Worm (Caenorhabditis elegans): ENCODE measurements around the gene C02B10.3.

The C02B10.3 gene

DNA sequence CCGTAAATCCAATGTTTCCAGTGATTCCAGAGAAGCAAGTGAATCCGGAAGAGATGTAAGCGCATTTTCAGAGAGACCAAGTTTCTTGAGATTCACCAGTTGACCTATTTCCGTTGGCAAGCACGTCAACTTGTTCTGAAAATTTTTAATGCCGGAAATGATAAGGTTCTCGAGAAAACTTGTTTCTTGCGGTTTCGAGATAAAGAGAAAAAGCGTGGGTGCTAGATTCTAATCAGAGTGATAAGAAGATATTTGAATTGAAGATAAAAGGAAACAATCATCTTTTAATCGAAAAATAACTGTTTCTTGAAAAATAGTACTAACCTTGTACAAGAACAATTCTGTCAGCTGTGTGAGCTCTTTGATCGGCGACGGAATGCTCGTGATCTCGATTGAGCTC is 28.7 kb upstream of the C02B10.3 start:
- TF ChIP-seq nhr-23 (tag; optimal IDR thresholded peaks at IDR 0.05) (peak; percentile 36), elt-2 (tag; optimal IDR thresholded peaks at IDR 0.05) (peak; percentile 1), nhr-67 (tag; optimal IDR thresholded peaks at IDR 0.05) (no peak), jun-1 (tag; optimal IDR thresholded peaks at IDR 0.05) (no peak), elt-3 (tag; optimal IDR thresholded peaks at IDR 0.05) (peak in 2 of 3 experiments; percentile 43 to 80), egl-5 (tag; optimal IDR thresholded peaks at IDR 0.05) (no peak), nhr-12 (tag; optimal IDR thresholded peaks at IDR 0.05) (no peak)

DNA sequence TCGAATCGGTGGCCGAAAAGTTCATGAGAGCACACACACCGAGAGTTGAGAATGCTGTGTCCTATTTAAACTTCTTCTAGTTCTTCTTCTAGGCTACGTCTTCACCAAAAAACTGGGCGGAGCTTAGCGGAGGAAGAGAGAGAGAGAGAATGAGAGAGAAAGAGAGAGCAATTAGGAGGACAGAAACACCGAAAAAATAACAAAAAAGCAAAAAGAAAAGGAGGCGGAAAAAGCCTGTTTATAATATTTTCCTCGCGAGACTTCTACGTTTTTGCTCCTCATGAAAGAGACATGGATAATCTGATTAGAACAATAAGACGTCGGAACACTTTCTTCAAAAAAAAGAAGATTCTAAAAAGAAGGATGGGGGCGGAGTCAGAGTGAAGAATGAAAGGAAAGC is 18.9 kb upstream of the C02B10.3 start, which contains the start of gene tkr-3:
TSS of gene tkr-3 (minus strand) at position 101 of the 400 bp plus-strand sequence.
- TF ChIP-seq ama-1 (optimal IDR thresholded peaks at IDR 0.05) (no peak), nhr-43 (tag; optimal IDR thresholded peaks at IDR 0.05; ENCODE audit: poor library complexity, severe bottlenecking) (no peak), egl-5 (tag; optimal IDR thresholded peaks at IDR 0.05) (no peak), ceh-82 (tag; optimal IDR thresholded peaks at IDR 0.05) (no peak), egl-27 (tag; optimal IDR thresholded peaks at IDR 0.05) (no peak), daf-12 (tag; optimal IDR thresholded peaks at IDR 0.05) (no peak), pha-4 (tag; optimal IDR thresholded peaks at IDR 0.05) (no peak), lin-39 (tag; optimal IDR thresholded peaks at IDR 0.05) (no peak), mml-1 (tag; optimal IDR thresholded peaks at IDR 0.05) (no peak), lin-15B (tag; optimal IDR thresholded peaks at IDR 0.05) (no peak), ceh-9 (tag; optimal IDR thresholded peaks at IDR 0.05) (no peak), fkh-10 (GFP tag; optimal IDR thresholded peaks at IDR 0.05) (no peak), unc-62 (GFP tag; optimal IDR thresholded peaks at IDR 0.05) (no peak), mdl-1 (tag; optimal IDR thresholded peaks at IDR 0.05) (no peak), ztf-4 (tag; optimal IDR thresholded peaks at IDR 0.05) (no peak), nhr-76 (tag; optimal IDR thresholded peaks at IDR 0.05) (no peak), elt-3 (tag; optimal IDR thresholded peaks at IDR 0.05) (no peak), jun-1 (tag; optimal IDR thresholded peaks at IDR 0.05) (no peak), fos-1 (tag; optimal IDR thresholded peaks at IDR 0.05) (no peak)

DNA sequence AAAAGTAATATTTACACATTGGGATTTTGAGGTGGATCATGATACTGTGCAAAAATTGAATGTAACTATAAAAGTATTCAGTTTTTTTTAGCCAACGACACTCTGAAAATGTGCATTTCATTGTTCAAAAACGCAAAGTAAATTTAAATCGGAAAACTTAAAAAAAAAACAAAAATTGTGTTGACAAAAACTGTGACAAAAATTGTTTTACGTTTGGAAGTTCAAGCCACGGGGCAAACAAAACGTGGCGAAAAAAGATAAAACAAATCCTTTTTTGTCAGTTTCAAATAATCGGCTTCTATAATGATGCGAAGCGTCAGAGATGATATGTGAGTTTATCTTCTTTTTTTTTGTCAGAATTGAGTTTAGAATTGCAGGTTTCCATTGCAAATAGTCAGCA is 8.5 kb upstream of the C02B10.3 start, which contains the start of gene AC7.3:
TSS of gene AC7.3 (plus strand) at position 301 of the 400 bp plus-strand sequence.
- TF ChIP-seq nhr-76 (tag; optimal IDR thresholded peaks at IDR 0.05), result no peak
- TF ChIP-seq nhr-43 (tag; optimal IDR thresholded peaks at IDR 0.05; ENCODE audit: poor library complexity, severe bottlenecking), result no peak
- TF ChIP-seq ama-1 (optimal IDR thresholded peaks at IDR 0.05), result no peak
- TF ChIP-seq ztf-11 (tag; optimal IDR thresholded peaks at IDR 0.05), result no peak
- no peak for TF ChIP-seq snpc-4 (tag; optimal IDR thresholded peaks at IDR 0.05)
- TF ChIP-seq ceh-16 (tag; optimal IDR thresholded peaks at IDR 0.05), result no peak
- no peak for TF ChIP-seq mml-1 (tag; optimal IDR thresholded peaks at IDR 0.05)
- TF ChIP-seq tbx-2 (tag; optimal IDR thresholded peaks at IDR 0.05), result no peak
- no peak for TF ChIP-seq nhr-67 (tag; optimal IDR thresholded peaks at IDR 0.05)
- no peak for TF ChIP-seq fkh-2 (tag; optimal IDR thresholded peaks at IDR 0.05)
- no peak for TF ChIP-seq elt-3 (tag; optimal IDR thresholded peaks at IDR 0.05)
- TF ChIP-seq nhr-28 (tag; optimal IDR thresholded peaks at IDR 0.05), result no peak
- no peak for TF ChIP-seq egl-5 (tag; optimal IDR thresholded peaks at IDR 0.05)
- TF ChIP-seq nfya-1 (tag; optimal IDR thresholded peaks at IDR 0.05; ENCODE audit: insufficient read depth), result no peak
- TF ChIP-seq daf-12 (tag; optimal IDR thresholded peaks at IDR 0.05), result no peak
- TF ChIP-seq nhr-77 (tag; optimal IDR thresholded peaks at IDR 0.05), result no peak
- TF ChIP-seq nhr-23 (tag; optimal IDR thresholded peaks at IDR 0.05), result no peak

DNA sequence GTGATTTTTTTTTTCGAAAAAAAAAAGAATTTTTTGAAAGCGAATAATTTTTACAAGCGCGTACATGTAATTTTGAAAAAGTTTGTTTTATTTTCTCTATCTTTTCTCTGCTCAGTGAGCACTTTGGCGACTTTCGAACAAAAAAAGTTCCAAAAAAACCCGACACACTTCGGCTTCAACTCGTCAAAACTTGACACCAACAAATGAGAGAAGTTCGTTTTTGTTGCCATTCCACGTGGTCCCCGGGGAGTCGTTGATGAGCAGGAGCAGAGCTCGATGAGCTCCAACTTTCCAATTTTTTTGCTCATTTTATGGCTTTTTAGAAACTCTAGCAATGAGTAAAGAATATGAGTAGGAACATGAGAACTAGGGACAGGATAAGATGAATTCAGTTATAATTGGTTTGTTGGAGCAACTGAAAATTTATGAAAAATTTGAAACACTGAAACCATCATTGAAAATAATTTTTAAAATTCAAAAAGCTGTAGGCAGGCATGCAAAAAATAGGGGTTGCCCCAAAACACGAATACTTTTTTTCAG is 7.4 kb upstream of the C02B10.3 start:
- peak; percentile 12 for TF ChIP-seq lin-39 (tag; optimal IDR thresholded peaks at IDR 0.05)
- TF ChIP-seq nhr-28 (tag; optimal IDR thresholded peaks at IDR 0.05), result no peak
- TF ChIP-seq egl-5 (tag; optimal IDR thresholded peaks at IDR 0.05), result peak; percentile 28
- no peak for TF ChIP-seq nfya-1 (tag; optimal IDR thresholded peaks at IDR 0.05; ENCODE audit: insufficient read depth)

DNA sequence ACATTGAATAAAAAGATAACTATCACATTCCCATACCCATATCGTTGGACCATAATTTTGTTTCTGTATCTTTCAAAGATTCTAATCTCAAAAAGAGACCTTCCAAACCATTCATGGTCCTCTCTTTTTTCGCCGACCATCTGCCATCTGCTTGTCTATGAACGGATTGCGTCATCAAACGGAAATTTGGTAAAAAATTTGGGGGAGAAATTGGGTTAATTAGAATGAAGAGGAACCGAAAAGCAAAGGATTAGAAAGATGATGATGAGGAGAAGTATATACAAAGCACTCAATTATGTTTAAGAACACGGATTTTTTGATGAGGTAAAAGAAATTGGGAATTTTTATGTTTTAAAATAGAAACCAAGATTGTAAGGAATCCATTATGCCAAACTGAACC is 6.9 kb upstream of the C02B10.3 start:
- TF ChIP-seq mdl-1 (tag; optimal IDR thresholded peaks at IDR 0.05), result no peak
- no peak for TF ChIP-seq pha-4 (tag; optimal IDR thresholded peaks at IDR 0.05)
- no peak for TF ChIP-seq zag-1 (tag; optimal IDR thresholded peaks at IDR 0.05)
- no peak for TF ChIP-seq elt-3 (tag; optimal IDR thresholded peaks at IDR 0.05)
- no peak for TF ChIP-seq ceh-28 (tag; optimal IDR thresholded peaks at IDR 0.05)
- no peak for TF ChIP-seq ceh-16 (tag; optimal IDR thresholded peaks at IDR 0.05)
- no peak for TF ChIP-seq nhr-28 (tag; optimal IDR thresholded peaks at IDR 0.05)
- TF ChIP-seq jun-1 (tag; optimal IDR thresholded peaks at IDR 0.05), result no peak
- TF ChIP-seq aly-2 (tag; optimal IDR thresholded peaks at IDR 0.05), result no peak
- no peak for TF ChIP-seq egl-5 (tag; optimal IDR thresholded peaks at IDR 0.05)
- TF ChIP-seq elt-1 (tag; optimal IDR thresholded peaks at IDR 0.05), result no peak
- TF ChIP-seq nhr-67 (tag; optimal IDR thresholded peaks at IDR 0.05), result no peak
- no peak for TF ChIP-seq tbx-2 (tag; optimal IDR thresholded peaks at IDR 0.05)
- no peak for TF ChIP-seq nhr-23 (tag; optimal IDR thresholded peaks at IDR 0.05)
- no peak for TF ChIP-seq nhr-237 (tag; optimal IDR thresholded peaks at IDR 0.05)
- TF ChIP-seq R02D3.7 (tag; optimal IDR thresholded peaks at IDR 0.05), result no peak
- TF ChIP-seq nfya-1 (tag; optimal IDR thresholded peaks at IDR 0.05; ENCODE audit: insufficient read depth), result no peak
- no peak for TF ChIP-seq ztf-4 (tag; optimal IDR thresholded peaks at IDR 0.05)
- TF ChIP-seq elt-2 (tag; optimal IDR thresholded peaks at IDR 0.05), result no peak
